Fruit fly (Drosophila melanogaster): Measurements from ENCODE around the gene CG13887.

dm6 chr3L:824444-824843, 13.2 kb upstream of the CG13887 start:
- TF ChIP-seq Pif1B (GFP tag; optimal IDR thresholded peaks at IDR 0.05) (peak; percentile 73), CG13204 (GFP tag; optimal IDR thresholded peaks at IDR 0.05) (no peak), rn (GFP tag; IDR thresholded peaks at IDR 0.05) (peak; percentile 70), CG34367 (tag; optimal IDR thresholded peaks at IDR 0.05) (peak; percentile 55), Pif1A (GFP tag; optimal IDR thresholded peaks at IDR 0.05) (peak; percentile 80)
